Worm (Caenorhabditis elegans): Measurements from ENCODE around the gene F22F7.2.
A peak's percentile ranks its signal among the peaks of the same experiment; 100 is the strongest.

F22F7.2 gene

ce11 chrV:2119529-2119928, 3.1 kb upstream of the F22F7.2 start, which contains the start of gene F22F7.11:
Gene F22F7.11 (plus strand): TSS chrV:2119829.
- no peak for TF ChIP-seq hnd-1 (tag; optimal IDR thresholded peaks at IDR 0.05)
- TF ChIP-seq tbx-11 (GFP tag; IDR thresholded peaks at IDR 0.05): no peak
- no peak for TF ChIP-seq hmg-4 (GFP tag; optimal IDR thresholded peaks at IDR 0.05)
- no peak for TF ChIP-seq B0310.2 (tag; optimal IDR thresholded peaks at IDR 0.05)
- TF ChIP-seq ceh-36 (tag; optimal IDR thresholded peaks at IDR 0.05): no peak
- TF ChIP-seq ceh-13 (GFP tag; optimal IDR thresholded peaks at IDR 0.05): no peak
- no peak for TF ChIP-seq ets-7 (tag; optimal IDR thresholded peaks at IDR 0.05)
- TF ChIP-seq pes-1 (GFP tag; IDR thresholded peaks at IDR 0.05): no peak
- TF ChIP-seq tbx-37 (GFP tag; conservative IDR thresholded peaks at IDR 0.05): no peak
- TF ChIP-seq scrt-1 (GFP tag; IDR thresholded peaks at IDR 0.05): no peak
- TF ChIP-seq aly-1 (tag; optimal IDR thresholded peaks at IDR 0.05): no peak
- TF ChIP-seq ama-1 (optimal IDR thresholded peaks at IDR 0.05): no peak
- no peak for TF ChIP-seq hmbx-1 (tag; optimal IDR thresholded peaks at IDR 0.05)
- TF ChIP-seq flt-1 (GFP tag; IDR thresholded peaks at IDR 0.05): no peak
- TF ChIP-seq sea-1 (GFP tag; conservative IDR thresholded peaks at IDR 0.05): no peak
- TF ChIP-seq tra-4 (tag; optimal IDR thresholded peaks at IDR 0.05): no peak
- TF ChIP-seq F13C5.2 (tag; optimal IDR thresholded peaks at IDR 0.05): no peak

ce11 chrV:2121910-2122362, 646 bp upstream of the F22F7.2 start, which contains the start of gene F22F7.8:
Gene F22F7.8 (minus strand): TSS chrV:2121960.
- TF ChIP-seq hmbx-1 (tag; optimal IDR thresholded peaks at IDR 0.05): no peak

- TF ChIP-seq ceh-36 (tag; optimal IDR thresholded peaks at IDR 0.05): no peak
- no peak for TF ChIP-seq B0310.2 (tag; optimal IDR thresholded peaks at IDR 0.05)
- TF ChIP-seq tbx-11 (GFP tag; IDR thresholded peaks at IDR 0.05): no peak
- no peak for TF ChIP-seq hmg-4 (GFP tag; optimal IDR thresholded peaks at IDR 0.05)
- no peak for TF ChIP-seq pes-1 (GFP tag; IDR thresholded peaks at IDR 0.05)
- TF ChIP-seq ets-7 (tag; optimal IDR thresholded peaks at IDR 0.05): no peak
- TF ChIP-seq scrt-1 (GFP tag; IDR thresholded peaks at IDR 0.05): no peak
Observed at ce11 chrV:2123164-2123563, 582 bp downstream of the F22F7.2 start.

- TF ChIP-seq B0310.2 (tag; optimal IDR thresholded peaks at IDR 0.05) (no peak), F13C5.2 (tag; optimal IDR thresholded peaks at IDR 0.05) (no peak), tbx-11 (GFP tag; IDR thresholded peaks at IDR 0.05) (no peak), tbx-37 (GFP tag; conservative IDR thresholded peaks at IDR 0.05) (no peak), hmg-4 (GFP tag; optimal IDR thresholded peaks at IDR 0.05) (no peak), pes-1 (GFP tag; IDR thresholded peaks at IDR 0.05) (no peak), hnd-1 (tag; optimal IDR thresholded peaks at IDR 0.05) (no peak), sea-1 (GFP tag; conservative IDR thresholded peaks at IDR 0.05) (no peak), scrt-1 (GFP tag; IDR thresholded peaks at IDR 0.05) (no peak), tra-4 (tag; optimal IDR thresholded peaks at IDR 0.05) (no peak)
Observed at ce11 chrV:2126554-2126953, 4.0 kb downstream of the F22F7.2 start.

- TF ChIP-seq tbx-37 (GFP tag; conservative IDR thresholded peaks at IDR 0.05): peak; percentile 73
- TF ChIP-seq ets-7 (tag; optimal IDR thresholded peaks at IDR 0.05): no peak
- TF ChIP-seq hmg-4 (GFP tag; optimal IDR thresholded peaks at IDR 0.05): no peak
- TF ChIP-seq pes-1 (GFP tag; IDR thresholded peaks at IDR 0.05): 0 out of 2 replicates have a peak, but pooled peaks have one; percentile 56
- TF ChIP-seq ceh-36 (tag; optimal IDR thresholded peaks at IDR 0.05): no peak
- TF ChIP-seq hnd-1 (tag; optimal IDR thresholded peaks at IDR 0.05): no peak
Observed at ce11 chrV:2126996-2127585, 4.5 kb downstream of the F22F7.2 start, which contains the start of gene ldp-1. Gene ldp-1 (plus strand): TSS chrV:2127535.

ce11 chrV:2132675-2133074, 10.1 kb downstream of the F22F7.2 start:
- TF ChIP-seq flt-1 (GFP tag; IDR thresholded peaks at IDR 0.05) (no peak), tbx-37 (GFP tag; conservative IDR thresholded peaks at IDR 0.05) (no peak), ama-1 (optimal IDR thresholded peaks at IDR 0.05) (no peak), hnd-1 (tag; optimal IDR thresholded peaks at IDR 0.05) (no peak), F13C5.2 (tag; optimal IDR thresholded peaks at IDR 0.05) (no peak), aly-1 (tag; optimal IDR thresholded peaks at IDR 0.05) (no peak), tbx-11 (GFP tag; IDR thresholded peaks at IDR 0.05) (no peak), hmbx-1 (tag; optimal IDR thresholded peaks at IDR 0.05) (no peak), ceh-13 (GFP tag; optimal IDR thresholded peaks at IDR 0.05) (no peak), ceh-36 (tag; optimal IDR thresholded peaks at IDR 0.05) (no peak)

ce11 chrV:2133512-2133911, 10.9 kb downstream of the F22F7.2 start:
- TF ChIP-seq hnd-1 (tag; optimal IDR thresholded peaks at IDR 0.05) (no peak), B0310.2 (tag; optimal IDR thresholded peaks at IDR 0.05) (no peak), pes-1 (GFP tag; IDR thresholded peaks at IDR 0.05) (0 out of 2 replicates have a peak, but pooled peaks have one; percentile 34), hmg-4 (GFP tag; optimal IDR thresholded peaks at IDR 0.05) (no peak)

ce11 chrV:2134340-2134739, 11.8 kb downstream of the F22F7.2 start:
- TF ChIP-seq F13C5.2 (tag; optimal IDR thresholded peaks at IDR 0.05) (no peak), sea-1 (GFP tag; conservative IDR thresholded peaks at IDR 0.05) (no peak), ceh-13 (GFP tag; optimal IDR thresholded peaks at IDR 0.05) (no peak), hnd-1 (tag; optimal IDR thresholded peaks at IDR 0.05) (no peak), hmg-4 (GFP tag; optimal IDR thresholded peaks at IDR 0.05) (no peak), scrt-1 (GFP tag; IDR thresholded peaks at IDR 0.05) (no peak), tra-4 (tag; optimal IDR thresholded peaks at IDR 0.05) (no peak), ama-1 (optimal IDR thresholded peaks at IDR 0.05) (no peak), tbx-11 (GFP tag; IDR thresholded peaks at IDR 0.05) (no peak), hmbx-1 (tag; optimal IDR thresholded peaks at IDR 0.05) (no peak), tbx-37 (GFP tag; conservative IDR thresholded peaks at IDR 0.05) (no peak), aly-1 (tag; optimal IDR thresholded peaks at IDR 0.05) (no peak)

All from whole organism, early embryonic.